Fruit fly (Drosophila melanogaster) whole organism, embryonic: ENCODE data around the gene dod.

ENCODE experiments used
- Antp ChIP-seq: fragments of 200-800 bp; sonication (Bioruptor generic); optimal IDR thresholded peaks from 3 replicates; lab custom pipeline; 2016; ENCODE audit warnings: missing biosample characterization, missing genetic modification characterization
- Bteb2 ChIP-seq: fragments of 200-800 bp; sonication (Bioruptor generic); optimal IDR thresholded peaks from 2 replicates; lab custom pipeline; 2016; ENCODE audit warnings: missing biosample characterization, missing genetic modification characterization
- CG10209 ChIP-seq: fragments of 200-800 bp; sonication (Bioruptor generic); optimal IDR thresholded peaks from 3 replicates; lab custom pipeline; 2017; ENCODE audit warnings: missing biosample characterization, mild to moderate bottlenecking, missing genetic modification characterization, missing genetic modification reagents
- CG10274 ChIP-seq: fragments of 200-800 bp; sonication (Bioruptor generic); optimal IDR thresholded peaks from 3 replicates; lab custom pipeline; 2017; ENCODE audit warnings: missing biosample characterization, mild to moderate bottlenecking, missing genetic modification characterization
- CG10321 ChIP-seq: fragments of 200-800 bp; sonication (Bioruptor generic); IDR thresholded peaks from 2 replicates; pipeline ENCODE4 v1.3.6; 2022; ENCODE audit warnings: missing biosample characterization, missing genetic modification characterization
- CG10462 ChIP-seq: fragments of 200-800 bp; sonication (Bioruptor generic); optimal IDR thresholded peaks from 2 replicates; lab custom pipeline; 2016; ENCODE audit warnings: missing biosample characterization, missing genetic modification characterization
- CG11093 ChIP-seq: fragments of 200-800 bp; sonication (Bioruptor generic); IDR thresholded peaks from 3 replicates; pipeline ENCODE4 v1.3.6; 2022; ENCODE audit warnings: missing biosample characterization, missing genetic modification characterization
- CG1647 ChIP-seq: fragments of 200-800 bp; sonication (Bioruptor generic); optimal IDR thresholded peaks from 3 replicates; lab custom pipeline; 2016; ENCODE audit warnings: missing biosample characterization, missing genetic modification characterization
- CG17829 ChIP-seq: fragments of 200-800 bp; optimal IDR thresholded peaks from 2 replicates; lab custom pipeline; 2019; ENCODE audit warnings: missing biosample characterization, mild to moderate bottlenecking, missing genetic modification characterization, moderate library complexity
- CG18764 ChIP-seq: fragments of 200-800 bp; sonication (Bioruptor generic); optimal IDR thresholded peaks from 3 replicates; lab custom pipeline; 2016; ENCODE audit warnings: missing biosample characterization, missing genetic modification characterization
- CG32532 ChIP-seq: fragments of 200-800 bp; sonication (Bioruptor generic); IDR thresholded peaks from 2 replicates; pipeline ENCODE4 v1.3.6; 2022; ENCODE audit warnings: missing biosample characterization, missing genetic modification characterization
- CG33213 ChIP-seq: fragments of 200-800 bp; sonication (Bioruptor generic); optimal IDR thresholded peaks from 3 replicates; lab custom pipeline; 2016; ENCODE audit warnings: missing biosample characterization, missing genetic modification characterization
- CG34224 ChIP-seq: fragments of 200-800 bp; sonication (Bioruptor generic); IDR thresholded peaks from 3 replicates; pipeline ENCODE4 v1.3.6; 2022; ENCODE audit warnings: missing biosample characterization, missing genetic modification characterization; ENCODE audit not compliant: partially characterized antibody
- CG7271 ChIP-seq: fragments of 200-800 bp; sonication (Bioruptor generic); optimal IDR thresholded peaks from 2 replicates; lab custom pipeline; 2018; ENCODE audit warnings: missing biosample characterization, mild to moderate bottlenecking, missing genetic modification characterization, moderate library complexity
- CG8359 ChIP-seq: fragments of 200-800 bp; sonication (Bioruptor generic); optimal IDR thresholded peaks from 2 replicates; lab custom pipeline; 2017; ENCODE audit warnings: missing biosample characterization, mild to moderate bottlenecking, missing genetic modification characterization, borderline replicate concordance
- CG8765 ChIP-seq: fragments of 200-800 bp; sonication (Bioruptor generic); IDR thresholded peaks from 2 replicates; pipeline ENCODE4 v1.3.6; 2022; ENCODE audit warnings: missing biosample characterization, missing genetic modification characterization
- CG9797 ChIP-seq: fragments of 200-800 bp; sonication (Bioruptor generic); optimal IDR thresholded peaks from 3 replicates; lab custom pipeline; 2018; ENCODE audit warnings: missing biosample characterization, mild to moderate bottlenecking, missing genetic modification characterization
- CG9932 ChIP-seq: fragments of 200-800 bp; sonication (Bioruptor generic); IDR thresholded peaks from 2 replicates; pipeline ENCODE4 v1.3.6; 2022; ENCODE audit warnings: missing biosample characterization, missing genetic modification characterization
- Dbx ChIP-seq: fragments of 200-800 bp; sonication (Bioruptor generic); IDR thresholded peaks from 3 replicates; pipeline ENCODE4 v1.3.6; 2022; ENCODE audit warnings: missing biosample characterization, missing genetic modification characterization
- Fer1 ChIP-seq: fragments of 200-800 bp; sonication (Bioruptor generic); optimal IDR thresholded peaks from 2 replicates; lab custom pipeline; 2017; ENCODE audit warnings: missing biosample characterization, mild to moderate bottlenecking, missing genetic modification characterization
- Hsf ChIP-seq: fragments of 200-800 bp; sonication (Bioruptor generic); optimal IDR thresholded peaks from 3 replicates; lab custom pipeline; 2016; ENCODE audit warnings: missing biosample characterization, missing genetic modification characterization
- MESR4 ChIP-seq: fragments of 200-800 bp; sonication (Bioruptor generic); optimal IDR thresholded peaks from 2 replicates; lab custom pipeline; 2018; ENCODE audit warnings: missing biosample characterization, mild to moderate bottlenecking, missing genetic modification characterization, moderate library complexity
- Myb ChIP-seq: fragments of 200-800 bp; sonication (Bioruptor generic); optimal IDR thresholded peaks from 2 replicates; lab custom pipeline; 2016; ENCODE audit warnings: missing biosample characterization, missing genetic modification characterization
- NFAT ChIP-seq: fragments of 200-800 bp; sonication (Bioruptor generic); IDR thresholded peaks from 2 replicates; pipeline ENCODE4 v1.3.6; 2022; ENCODE audit warnings: missing biosample characterization, missing genetic modification characterization
- Neu2 ChIP-seq: fragments of 200-800 bp; sonication (Bioruptor generic); optimal IDR thresholded peaks from 3 replicates; lab custom pipeline; 2016; ENCODE audit warnings: missing biosample characterization, missing genetic modification characterization, borderline replicate concordance
- Nf-YA ChIP-seq: fragments of 200-800 bp; sonication (Bioruptor generic); IDR thresholded peaks from 2 replicates; pipeline ENCODE4 v1.3.6; 2022; ENCODE audit warnings: missing biosample characterization, missing genetic modification characterization
- Oaz ChIP-seq: fragments of 200-800 bp; sonication (Bioruptor generic); IDR thresholded peaks from 2 replicates; pipeline ENCODE4 v1.3.6; 2022; ENCODE audit warnings: missing biosample characterization, missing genetic modification characterization
- Pdp1 ChIP-seq, 2 experiments: fragments of 200-800 bp; sonication (Bioruptor generic); optimal IDR thresholded peaks; 3 replicates each; lab custom pipeline; 2016; ENCODE audit warnings: missing biosample characterization in 2 of 2, missing genetic modification characterization in 2 of 2, mild to moderate bottlenecking in 1 of 2, moderate library complexity in 1 of 2
- Poxn ChIP-seq: fragments of 200-800 bp; sonication (Bioruptor generic); IDR thresholded peaks from 2 replicates; pipeline ENCODE4 v1.3.6; 2022; ENCODE audit warnings: missing biosample characterization, missing genetic modification characterization
- Sry-δ ChIP-seq: fragments of 200-800 bp; sonication (Bioruptor generic); optimal IDR thresholded peaks from 2 replicates; lab custom pipeline; 2016; ENCODE audit warnings: missing biosample characterization, missing genetic modification characterization
- TFAM ChIP-seq: fragments of 200-800 bp; sonication (Bioruptor generic); optimal IDR thresholded peaks from 2 replicates; lab custom pipeline; 2017; ENCODE audit warnings: missing biosample characterization, missing genetic modification characterization, inconsistent platforms
- abd-A ChIP-seq: fragments of 200-800 bp; sonication (Bioruptor generic); optimal IDR thresholded peaks from 3 replicates; lab custom pipeline; 2019; ENCODE audit warnings: missing biosample characterization, mild to moderate bottlenecking, missing genetic modification characterization, moderate library complexity
- cad ChIP-seq: fragments of >200 bp; optimal IDR thresholded peaks from 2 replicates; lab custom pipeline; 2017; ENCODE audit warnings: missing biosample characterization, missing genetic modification characterization
- ci ChIP-seq: fragments of 200-800 bp; sonication (Bioruptor generic); IDR thresholded peaks from 3 replicates; pipeline ENCODE4 v1.3.6; 2022; ENCODE audit warnings: missing biosample characterization, missing genetic modification characterization
- corto ChIP-seq: fragments of 200-800 bp; sonication (Bioruptor generic); optimal IDR thresholded peaks from 2 replicates; lab custom pipeline; 2016; ENCODE audit warnings: missing biosample characterization, mild to moderate bottlenecking, missing genetic modification characterization, moderate library complexity
- da ChIP-seq: fragments of 200-800 bp; sonication (Bioruptor generic); optimal IDR thresholded peaks from 2 replicates; lab custom pipeline; 2016; ENCODE audit warnings: missing biosample characterization, missing genetic modification characterization
- dm ChIP-seq: fragments of 200-800 bp; sonication (Bioruptor generic); optimal IDR thresholded peaks from 3 replicates; lab custom pipeline; 2016; ENCODE audit warnings: missing biosample characterization, missing genetic modification characterization
- fd102C ChIP-seq: fragments of 200-800 bp; sonication (Bioruptor generic); optimal IDR thresholded peaks from 2 replicates; lab custom pipeline; 2018; ENCODE audit warnings: missing biosample characterization, mild to moderate bottlenecking, missing genetic modification characterization, moderate library complexity
- fu2 ChIP-seq: fragments of 200-800 bp; sonication (Bioruptor generic); optimal IDR thresholded peaks from 2 replicates; lab custom pipeline; 2016; ENCODE audit warnings: missing biosample characterization, missing genetic modification characterization
- gcm ChIP-seq: fragments of 200-800 bp; sonication (Bioruptor generic); optimal IDR thresholded peaks from 2 replicates; lab custom pipeline; 2019; ENCODE audit warnings: missing biosample characterization, mild to moderate bottlenecking, missing genetic modification characterization, moderate library complexity
- hbn ChIP-seq: fragments of 200-800 bp; sonication (Bioruptor generic); IDR thresholded peaks from 2 replicates; pipeline ENCODE4 v1.3.6; 2022; ENCODE audit warnings: missing biosample characterization, missing genetic modification characterization; ENCODE audit not compliant: partially characterized antibody
- kay ChIP-seq: fragments of 200-800 bp; sonication (Bioruptor generic); optimal IDR thresholded peaks from 2 replicates; lab custom pipeline; 2016; ENCODE audit warnings: missing biosample characterization, missing genetic modification characterization
- nerfin-2 ChIP-seq: fragments of 200-800 bp; sonication (Bioruptor generic); IDR thresholded peaks from 2 replicates; pipeline ENCODE4 v1.3.6; 2022; ENCODE audit warnings: missing biosample characterization, missing genetic modification characterization; ENCODE audit not compliant: partially characterized antibody
- nmo ChIP-seq: fragments of 200-800 bp; sonication (Bioruptor generic); optimal IDR thresholded peaks from 2 replicates; lab custom pipeline; 2018; ENCODE audit warnings: missing biosample characterization, mild to moderate bottlenecking, missing genetic modification characterization, moderate library complexity
- onecut ChIP-seq: fragments of 200-800 bp; sonication (Bioruptor generic); IDR thresholded peaks from 2 replicates; pipeline ENCODE4 v1.3.6; 2022; ENCODE audit warnings: missing biosample characterization, missing genetic modification characterization
- seq ChIP-seq: fragments of 200-800 bp; sonication (Bioruptor generic); IDR thresholded peaks from 2 replicates; pipeline ENCODE4 v1.3.6; 2022; ENCODE audit warnings: missing biosample characterization, missing genetic modification characterization
- slbo ChIP-seq: fragments of 200-800 bp; sonication (Bioruptor generic); IDR thresholded peaks from 2 replicates; pipeline ENCODE4 v1.3.6; 2022; ENCODE audit warnings: missing biosample characterization, missing genetic modification characterization
- tio ChIP-seq: fragments of 200-800 bp; sonication (Bioruptor generic); optimal IDR thresholded peaks from 2 replicates; lab custom pipeline; 2017; ENCODE audit warnings: missing biosample characterization, missing genetic modification characterization, inconsistent platforms
- tna ChIP-seq: fragments of 200-800 bp; sonication (Bioruptor generic); IDR thresholded peaks from 2 replicates; pipeline ENCODE4 v1.3.6; 2022; ENCODE audit warnings: missing biosample characterization, missing genetic modification characterization; ENCODE audit not compliant: partially characterized antibody
- wdn ChIP-seq: fragments of 200-800 bp; sonication (Bioruptor generic); IDR thresholded peaks from 2 replicates; pipeline ENCODE4 v1.3.6; 2022; ENCODE audit warnings: missing biosample characterization, missing genetic modification characterization
- zen2 ChIP-seq: fragments of 200-800 bp; sonication (Bioruptor generic); IDR thresholded peaks from 3 replicates; pipeline ENCODE4 v1.3.6; 2022; ENCODE audit warnings: missing biosample characterization, missing genetic modification characterization; ENCODE audit not compliant: partially characterized antibody

dod gene

DNA sequence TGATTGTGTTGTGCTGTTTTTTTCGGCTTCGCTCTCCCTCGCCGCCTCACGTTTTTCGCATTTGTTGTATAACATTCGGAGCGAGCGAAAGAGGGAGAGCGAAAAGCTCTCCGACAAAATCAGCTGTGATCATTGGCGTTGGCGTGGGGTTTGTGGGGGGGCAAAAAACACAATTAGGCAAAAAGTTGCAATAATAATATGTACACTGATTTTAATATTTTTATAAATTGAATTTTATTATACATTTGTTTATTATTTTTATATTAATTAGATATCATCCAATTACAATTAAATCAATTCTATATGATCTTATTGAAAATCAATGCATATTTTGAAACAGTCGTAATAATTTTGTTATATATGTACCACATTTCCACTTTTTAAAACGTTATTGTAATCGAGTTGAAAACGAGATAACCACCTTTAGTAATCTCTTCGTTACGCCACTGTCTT is 30.5 kb downstream of the dod start (continued):
- TF ChIP-seq CG33213 (GFP tag; lab: Kevin White, UChicago) (no peak), cad (GFP tag; lab: Kevin White, UChicago) (no peak), corto (no peak), kay (GFP tag; lab: Kevin White, UChicago) (no peak), Poxn (GFP tag; lab: Robert Waterston, UW) (no peak), CG9797 (GFP tag; lab: Kevin White, UChicago) (no peak), CG10462 (GFP tag; lab: Kevin White, UChicago) (no peak), Neu2 (GFP tag; lab: Kevin White, UChicago) (no peak), zen2 (GFP tag; lab: Robert Waterston, UW) (no peak), tio (GFP tag; lab: Kevin White, UChicago) (no peak), fd102C (GFP tag; lab: Kevin White, UChicago) (no peak), MESR4 (GFP tag; lab: Kevin White, UChicago) (no peak), CG18764 (GFP tag; lab: Kevin White, UChicago) (no peak), Oaz (no peak), onecut (no peak; the same call in 1 of the 2 replicates), Fer1 (GFP tag; lab: Kevin White, UChicago) (peak; percentile 59), dm (no peak), nerfin-2 (no peak), seq (GFP tag; lab: Robert Waterston, UW) (no peak), CG34224 (GFP tag; lab: Robert Waterston, UW) (no peak), wdn (GFP tag; lab: Robert Waterston, UW) (no peak), CG10274 (GFP tag; lab: Kevin White, UChicago) (no peak), Dbx (GFP tag; lab: Robert Waterston, UW) (0 out of 3 replicates have a peak, but pooled peaks have one; percentile 30), CG10321 (GFP tag; lab: Robert Waterston, UW) (no peak), Bteb2 (GFP tag; lab: Kevin White, UChicago) (no peak), CG8359 (no peak), nmo (GFP tag; lab: Kevin White, UChicago) (peak; percentile 42), ci (GFP tag; lab: Robert Waterston, UW) (no peak), CG32532 (GFP tag; lab: Robert Waterston, UW) (peak; percentile 59), CG17829 (tag; lab: Kevin White, UChicago) (peak; percentile 16), Sry-δ (GFP tag; lab: Kevin White, UChicago) (no peak), gcm (GFP tag; lab: Kevin White, UChicago) (no peak), CG8765 (GFP tag; lab: Robert Waterston, UW) (no peak), hbn (no peak), slbo (GFP tag; lab: Robert Waterston, UW) (peak; percentile 63), CG11093 (GFP tag; lab: Robert Waterston, UW) (no peak), Hsf (GFP tag; lab: Kevin White, UChicago) (no peak), CG7271 (tag; lab: Kevin White, UChicago) (no peak), Nf-YA (GFP tag; lab: Robert Waterston, UW) (no peak), Antp (no peak), Myb (no peak), TFAM (no peak), da (GFP tag; lab: Kevin White, UChicago) (no peak), tna (GFP tag; lab: Robert Waterston, UW) (no peak), CG1647 (GFP tag; lab: Kevin White, UChicago) (no peak), CG10209 (GFP tag; lab: Kevin White, UChicago) (peak; percentile 39), Pdp1 (GFP tag; optimal IDR thresholded peaks at IDR 0.05; lab: Kevin White, UChicago) (peak in 1 of 2 experiments; percentile 99), CG9932 (GFP tag; lab: Robert Waterston, UW) (peak; percentile 69), fu2 (GFP tag; lab: Kevin White, UChicago) (no peak), NFAT (GFP tag; lab: Robert Waterston, UW) (0 out of 2 replicates have a peak, but pooled peaks have one; percentile 41), abd-A (tag; lab: Kevin White, UChicago) (no peak)
